Fruit fly (Drosophila melanogaster): ENCODE data around the gene CG33169.

CG33169 gene

DNA sequence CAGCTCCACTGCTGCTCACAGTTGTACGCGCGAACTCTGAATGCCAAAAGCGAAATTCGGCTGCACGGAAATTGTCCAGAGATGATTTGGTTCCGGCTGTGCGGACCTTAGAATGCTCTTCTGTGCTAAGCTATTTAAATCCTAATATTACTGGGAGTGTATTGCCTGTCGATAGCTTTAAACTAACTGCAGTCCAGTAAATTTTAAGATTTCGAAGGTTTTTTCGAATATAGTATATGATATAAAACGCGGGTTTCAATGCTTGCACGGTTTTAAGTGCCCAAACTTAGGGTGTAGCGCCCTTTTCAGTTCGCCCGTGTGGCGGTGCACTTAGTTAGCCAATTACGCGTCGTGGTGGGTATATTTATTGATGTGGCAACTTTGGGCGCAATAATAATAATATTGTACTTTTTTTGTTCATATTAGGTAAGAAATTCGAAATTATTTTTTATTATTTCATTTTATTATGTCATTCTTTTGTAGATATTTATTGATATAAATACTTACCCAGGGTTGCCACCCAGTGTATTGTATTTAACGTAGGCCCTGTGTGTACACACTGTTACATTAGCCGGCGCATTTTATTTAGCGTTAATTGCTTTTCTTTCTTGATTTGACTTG is 15.2 kb downstream of the CG33169 start, which contains the start of the genes Chro and Ssl1 (continued):
- TF ChIP-seq CG5245 (GFP tag; optimal IDR thresholded peaks at IDR 0.05) (peak; percentile 100), MTF-1 (GFP tag; optimal IDR thresholded peaks at IDR 0.05; ENCODE audit: borderline replicate concordance) (peak; percentile 99), psq (GFP tag; optimal IDR thresholded peaks at IDR 0.05) (peak; percentile 99), disco-r (GFP tag; optimal IDR thresholded peaks at IDR 0.05) (peak; percentile 100), insv (GFP tag; optimal IDR thresholded peaks at IDR 0.05) (peak; percentile 84 to 89), chm (GFP tag; IDR thresholded peaks at IDR 0.05) (peak; percentile 100), cato (GFP tag; optimal IDR thresholded peaks at IDR 0.05; ENCODE audit: borderline replicate concordance) (peak; percentile 100), CG13287 (GFP tag; IDR thresholded peaks at IDR 0.05; ENCODE audit: partially characterized antibody) (peak; percentile 47), fu2 (GFP tag; optimal IDR thresholded peaks at IDR 0.05) (peak; percentile 100), crol (GFP tag; IDR thresholded peaks at IDR 0.05) (peak; percentile 93), knrl (GFP tag; IDR thresholded peaks at IDR 0.05; ENCODE audit: partially characterized antibody) (peak; percentile 66; the same call in 2 of the 3 replicates), odd (GFP tag; optimal IDR thresholded peaks at IDR 0.05) (peak; percentile 99), CG14667 (GFP tag; IDR thresholded peaks at IDR 0.05) (peak; percentile 100), org-1 (GFP tag; optimal IDR thresholded peaks at IDR 0.05) (peak; percentile 100), CG33557 (GFP tag; optimal IDR thresholded peaks at IDR 0.05) (peak; percentile 99), Gug (GFP tag; IDR thresholded peaks at IDR 0.05) (peak; percentile 100), az2 (GFP tag; optimal IDR thresholded peaks at IDR 0.05) (peak; percentile 100), CG14710 (tag; optimal IDR thresholded peaks at IDR 0.05) (peak; percentile 100), Oli (tag; optimal IDR thresholded peaks at IDR 0.05) (peak; percentile 100), CG9437 (GFP tag; optimal IDR thresholded peaks at IDR 0.05) (peak; percentile 97), CG7372 (GFP tag; IDR thresholded peaks at IDR 0.05) (peak; percentile 100), CG16815 (GFP tag; optimal IDR thresholded peaks at IDR 0.05) (peak; percentile 100), fd102C (GFP tag; optimal IDR thresholded peaks at IDR 0.05) (peak; percentile 99), dysf (GFP tag; IDR thresholded peaks at IDR 0.05) (peak; percentile 100), CG7987 (GFP tag; optimal IDR thresholded peaks at IDR 0.05) (peak; percentile 99), pfk (GFP tag; optimal IDR thresholded peaks at IDR 0.05) (peak; percentile 74), CG6765 (GFP tag; optimal IDR thresholded peaks at IDR 0.05) (peak; percentile 99), Awh (GFP tag; IDR thresholded peaks at IDR 0.05) (peak; percentile 100), lilli (GFP tag; optimal IDR thresholded peaks at IDR 0.05) (peak; percentile 100), CG6791 (GFP tag; IDR thresholded peaks at IDR 0.05; ENCODE audit: partially characterized antibody) (no peak), unc-4 (GFP tag; IDR thresholded peaks at IDR 0.05; ENCODE audit: partially characterized antibody) (0 out of 2 replicates have a peak, but pooled peaks have one; percentile 22), CG12155 (GFP tag; optimal IDR thresholded peaks at IDR 0.05) (peak; percentile 99), sd (tag; optimal IDR thresholded peaks at IDR 0.05) (peak; percentile 98), wor (GFP tag; IDR thresholded peaks at IDR 0.05) (peak; percentile 100), CG7839 (tag; optimal IDR thresholded peaks at IDR 0.05) (peak; percentile 100), pnt (GFP tag; optimal IDR thresholded peaks at IDR 0.05) (peak; percentile 100), CG12942 (GFP tag; optimal IDR thresholded peaks at IDR 0.05) (peak; percentile 100), CG6654 (GFP tag; optimal IDR thresholded peaks at IDR 0.05) (peak; percentile 96), NC2β (GFP tag; optimal IDR thresholded peaks at IDR 0.05) (peak; percentile 100), CG12236 (GFP tag; optimal IDR thresholded peaks at IDR 0.05) (peak; percentile 100), D (optimal IDR thresholded peaks at IDR 0.05) (no peak), D (GFP tag; optimal IDR thresholded peaks at IDR 0.05) (peak; percentile 100), Mes4 (GFP tag; optimal IDR thresholded peaks at IDR 0.05) (peak; percentile 100), caup (GFP tag; optimal IDR thresholded peaks at IDR 0.05; ENCODE audit: severe bottlenecking) (peak; percentile 100), onecut (GFP tag; IDR thresholded peaks at IDR 0.05) (peak; percentile 99), CTCF (GFP tag; optimal IDR thresholded peaks at IDR 0.05) (peak; percentile 80), CG10209 (GFP tag; optimal IDR thresholded peaks at IDR 0.05) (peak; percentile 100), Ssrp (tag; optimal IDR thresholded peaks at IDR 0.05) (peak; percentile 100), br (optimal IDR thresholded peaks at IDR 0.05) (no peak), CG15601 (tag; optimal IDR thresholded peaks at IDR 0.05) (peak; percentile 99)
